Fruit fly (Drosophila melanogaster) whole organism, embryonic: ENCODE results near the gene CG10943.

Experiments
- Abd-B ChIP-seq: fragments of 200-800 bp; sonication (Bioruptor generic); optimal IDR thresholded peaks from 2 replicates; lab custom pipeline; 2018; ENCODE audit warnings: missing biosample characterization, mild to moderate bottlenecking, missing genetic modification characterization, moderate library complexity
- Awh ChIP-seq: fragments of 200-800 bp; sonication (Bioruptor generic); IDR thresholded peaks from 2 replicates; pipeline ENCODE4, ENCODE4 v1.3.6; 2022; ENCODE audit warnings: missing biosample characterization, missing genetic modification characterization
- CG10209 ChIP-seq: fragments of 200-800 bp; sonication (Bioruptor generic); optimal IDR thresholded peaks from 3 replicates; lab custom pipeline; 2017; ENCODE audit warnings: missing biosample characterization, mild to moderate bottlenecking, missing genetic modification characterization, missing genetic modification reagents
- CG12659 ChIP-seq: fragments of 200-800 bp; sonication (Bioruptor generic); optimal IDR thresholded peaks from 3 replicates; lab custom pipeline; 2017; ENCODE audit warnings: mild to moderate bottlenecking, missing biosample characterization, missing genetic modification reagents, missing genetic modification characterization
- CG15601 ChIP-seq: fragments of 200-800 bp; sonication (Bioruptor generic); optimal IDR thresholded peaks from 3 replicates; lab custom pipeline; 2019; ENCODE audit warnings: missing biosample characterization, mild to moderate bottlenecking, missing genetic modification characterization, moderate library complexity
- CG17361 ChIP-seq: fragments of 200-800 bp; sonication (Bioruptor generic); IDR thresholded peaks from 3 replicates; pipeline ENCODE4 v1.3.6; 2022; ENCODE audit warnings: missing biosample characterization, missing genetic modification characterization
- CG17568 ChIP-seq: fragments of 200-800 bp; sonication (Bioruptor generic); optimal IDR thresholded peaks from 2 replicates; lab custom pipeline; 2018; ENCODE audit warnings: missing biosample characterization, mild to moderate bottlenecking, missing genetic modification characterization, moderate library complexity
- CG18476 ChIP-seq: fragments of 200-800 bp; sonication (Bioruptor generic); optimal IDR thresholded peaks from 2 replicates; lab custom pipeline; 2016; ENCODE audit warnings: missing biosample characterization, mild to moderate bottlenecking, missing genetic modification characterization
- CG2116 ChIP-seq: fragments of 200-800 bp; sonication (Bioruptor generic); optimal IDR thresholded peaks from 3 replicates; lab custom pipeline; 2018; ENCODE audit warnings: missing biosample characterization, mild to moderate bottlenecking, missing genetic modification characterization
- CG34376 ChIP-seq: fragments of 200-800 bp; sonication (Bioruptor generic); optimal IDR thresholded peaks from 2 replicates; lab custom pipeline; 2018; ENCODE audit warnings: missing biosample characterization, mild to moderate bottlenecking, missing genetic modification characterization
- CG3838 ChIP-seq: fragments of 200-800 bp; sonication (Bioruptor generic); optimal IDR thresholded peaks from 3 replicates; lab custom pipeline; 2016; ENCODE audit warnings: missing biosample characterization, missing genetic modification characterization
- CG6654 ChIP-seq: fragments of 200-800 bp; sonication (Bioruptor generic); optimal IDR thresholded peaks from 2 replicates; lab custom pipeline; 2017; ENCODE audit warnings: missing biosample characterization, mild to moderate bottlenecking, missing genetic modification characterization
- CG8290 ChIP-seq, 3 experiments: fragments of 200-800 bp; sonication (Bioruptor generic); optimal IDR thresholded peaks; 2 replicates each; lab custom pipeline; 2016 to 2019; ENCODE audit warnings: missing biosample characterization in 3 of 3, missing genetic modification characterization in 3 of 3, mild to moderate bottlenecking in 2 of 3, moderate library complexity in 1 of 3
- CG8478 ChIP-seq: fragments of >200 bp; optimal IDR thresholded peaks from 2 replicates; lab custom pipeline; 2018
- CkIIα-i1 ChIP-seq: fragments of 200-800 bp; sonication (Bioruptor generic); IDR thresholded peaks from 2 replicates; pipeline ENCODE4 v1.3.6; 2022; ENCODE audit warnings: missing biosample characterization, missing genetic modification characterization
- CrebB ChIP-seq: fragments of 200-800 bp; sonication (Bioruptor generic); optimal IDR thresholded peaks from 3 replicates; lab custom pipeline; 2018; ENCODE audit warnings: missing biosample characterization, mild to moderate bottlenecking, missing genetic modification characterization
- Deaf1 ChIP-seq: fragments of 200-800 bp; optimal IDR thresholded peaks from 3 replicates; lab custom pipeline; 2019; ENCODE audit warnings: missing biosample characterization, mild to moderate bottlenecking, missing genetic modification characterization, moderate library complexity
- Dip3 ChIP-seq: fragments of 200-800 bp; sonication (Bioruptor generic); optimal IDR thresholded peaks from 3 replicates; lab custom pipeline; 2016; ENCODE audit warnings: missing biosample characterization, missing genetic modification characterization
- Doc2 ChIP-seq: fragments of 200-800 bp; sonication (Bioruptor generic); IDR thresholded peaks from 2 replicates; pipeline ENCODE4 v1.3.6; 2022; ENCODE audit warnings: missing biosample characterization, missing genetic modification characterization
- Doc3 ChIP-seq: fragments of 200-800 bp; sonication (Bioruptor generic); IDR thresholded peaks from 3 replicates; pipeline ENCODE4 v1.3.6; 2022; ENCODE audit warnings: missing biosample characterization, missing genetic modification characterization; ENCODE audit not compliant: partially characterized antibody
- E2f2 ChIP-seq: fragments of 200-800 bp; sonication (Bioruptor generic); IDR thresholded peaks from 2 replicates; pipeline ENCODE4 v1.3.6; 2022; ENCODE audit warnings: missing biosample characterization, missing genetic modification characterization
- HLHmδ ChIP-seq: fragments of 200-800 bp; sonication (Bioruptor generic); optimal IDR thresholded peaks from 2 replicates; lab custom pipeline; 2018; ENCODE audit warnings: missing biosample characterization, mild to moderate bottlenecking, missing genetic modification characterization, moderate library complexity
- Med ChIP-seq: fragments of 200-800 bp; sonication (Bioruptor generic); peaks from one replicate; lab custom pipeline; 2016; ENCODE audit warnings: missing biosample characterization, missing genetic modification characterization, mild to moderate bottlenecking, inconsistent platforms, moderate library complexity
- Meics ChIP-seq: fragments of 200-800 bp; sonication (Bioruptor generic); optimal IDR thresholded peaks from 2 replicates; lab custom pipeline; 2017; ENCODE audit warnings: missing biosample characterization, mild to moderate bottlenecking, missing genetic modification characterization
- NFAT ChIP-seq: fragments of 200-800 bp; sonication (Bioruptor generic); IDR thresholded peaks from 2 replicates; pipeline ENCODE4 v1.3.6; 2022; ENCODE audit warnings: missing biosample characterization, missing genetic modification characterization
- Ravus ChIP-seq: fragments of 200-800 bp; sonication (Bioruptor generic); IDR thresholded peaks from 2 replicates; pipeline ENCODE4 v1.3.6; 2022; ENCODE audit warnings: missing biosample characterization, missing genetic modification characterization
- Rfx ChIP-seq: fragments of 200-800 bp; sonication (Bioruptor generic); IDR thresholded peaks from 2 replicates; pipeline ENCODE4 v1.3.6; 2022; ENCODE audit warnings: missing biosample characterization, missing genetic modification characterization
- Sin3A ChIP-seq: fragments of >200 bp; optimal IDR thresholded peaks from 2 replicates; lab custom pipeline; 2018
- Spps ChIP-seq: fragments of 200-800 bp; sonication (Bioruptor generic); optimal IDR thresholded peaks from 2 replicates; lab custom pipeline; 2018; ENCODE audit warnings: missing biosample characterization, mild to moderate bottlenecking, missing genetic modification characterization
- Ssrp ChIP-seq: fragments of 200-800 bp; sonication (Bioruptor generic); optimal IDR thresholded peaks from 2 replicates; lab custom pipeline; 2018; ENCODE audit warnings: missing biosample characterization, mild to moderate bottlenecking, missing genetic modification characterization, moderate library complexity
- bowl ChIP-seq: fragments of 200-800 bp; sonication (Bioruptor generic); IDR thresholded peaks from 2 replicates; pipeline ENCODE4 v1.3.6; 2022; ENCODE audit warnings: missing biosample characterization, missing genetic modification characterization
- corto ChIP-seq: fragments of 200-800 bp; sonication (Bioruptor generic); optimal IDR thresholded peaks from 2 replicates; lab custom pipeline; 2016; ENCODE audit warnings: missing biosample characterization, mild to moderate bottlenecking, missing genetic modification characterization, moderate library complexity
- cwo ChIP-seq: fragments of 200-800 bp; sonication (Bioruptor generic); optimal IDR thresholded peaks from 3 replicates; lab custom pipeline; 2017; ENCODE audit warnings: missing biosample characterization, missing genetic modification characterization, mild to moderate bottlenecking, moderate library complexity, missing genetic modification reagents
- ftz-f1 ChIP-seq: fragments of 200-800 bp; sonication (Bioruptor generic); optimal IDR thresholded peaks from 2 replicates; lab custom pipeline; 2016; ENCODE audit warnings: missing biosample characterization, missing genetic modification characterization
- gcm2 ChIP-seq: fragments of 200-800 bp; sonication (Bioruptor generic); optimal IDR thresholded peaks from 2 replicates; lab custom pipeline; 2016; ENCODE audit warnings: missing biosample characterization, missing genetic modification characterization
- gro ChIP-seq: fragments of 200-800 bp; sonication (Bioruptor generic); optimal IDR thresholded peaks from 2 replicates; lab custom pipeline; 2016; ENCODE audit warnings: missing biosample characterization, missing genetic modification characterization
- her ChIP-seq: fragments of 200-800 bp; sonication (Bioruptor generic); optimal IDR thresholded peaks from 2 replicates; lab custom pipeline; 2016; ENCODE audit warnings: missing biosample characterization, missing genetic modification characterization
- lab ChIP-seq: fragments of 200-800 bp; sonication (Bioruptor generic); optimal IDR thresholded peaks from 3 replicates; lab custom pipeline; 2017; ENCODE audit warnings: missing biosample characterization, missing genetic modification characterization, mild to moderate bottlenecking, moderate library complexity, missing genetic modification reagents
- mam ChIP-seq: fragments of 200-800 bp; sonication (Bioruptor generic); optimal IDR thresholded peaks from 3 replicates; lab custom pipeline; 2016; ENCODE audit warnings: missing biosample characterization, missing genetic modification characterization
- mld ChIP-seq: fragments of 200-800 bp; sonication (Bioruptor generic); IDR thresholded peaks from 3 replicates; pipeline ENCODE4 v1.3.6; 2022; ENCODE audit warnings: missing biosample characterization, missing genetic modification characterization; ENCODE audit not compliant: partially characterized antibody
- nerfin-1 ChIP-seq: fragments of 200-800 bp; sonication (Bioruptor generic); optimal IDR thresholded peaks from 3 replicates; lab custom pipeline; 2019; ENCODE audit warnings: missing biosample characterization, mild to moderate bottlenecking, missing genetic modification characterization, moderate library complexity
- nom ChIP-seq: fragments of 200-800 bp; sonication (Bioruptor generic); optimal IDR thresholded peaks from 2 replicates; lab custom pipeline; 2017; ENCODE audit warnings: missing biosample characterization, missing genetic modification characterization, mild to moderate bottlenecking, moderate library complexity, missing genetic modification reagents
- oc ChIP-seq: fragments of 200-800 bp; sonication (Bioruptor generic); optimal IDR thresholded peaks from 2 replicates; lab custom pipeline; 2018; ENCODE audit warnings: missing biosample characterization, mild to moderate bottlenecking, missing genetic modification characterization, moderate library complexity
- ro ChIP-seq: fragments of 200-800 bp; sonication (Bioruptor generic); IDR thresholded peaks from 2 replicates; pipeline ENCODE4 v1.3.6; 2022; ENCODE audit warnings: missing biosample characterization, missing genetic modification characterization
- sc ChIP-seq, 3 experiments: fragments of >200 bp in 2 of 3; fragments of 200-800 bp in 1 of 3; sonication (Bioruptor generic) in 1 of 3; optimal IDR thresholded peaks; 2 replicates in 2 of 3; 3 replicates in 1 of 3; lab custom pipeline; 2017; ENCODE audit warnings: mild to moderate bottlenecking in 1 of 3, missing biosample characterization in 1 of 3, missing genetic modification characterization in 1 of 3, missing genetic modification reagents in 1 of 3
- schlank ChIP-seq: fragments of 200-800 bp; sonication (Bioruptor generic); optimal IDR thresholded peaks from 2 replicates; lab custom pipeline; 2018; ENCODE audit warnings: missing biosample characterization, mild to moderate bottlenecking, missing genetic modification characterization
- sens ChIP-seq: fragments of 200-800 bp; sonication (Bioruptor generic); peaks from one replicate; lab custom pipeline; 2016; ENCODE audit warnings: missing biosample characterization, missing genetic modification characterization
- yki ChIP-seq: fragments of >200 bp; optimal IDR thresholded peaks from 3 replicates; lab custom pipeline; 2018

The CG10943 gene

dm6 chr3L:12835511-12836479, 26.9 kb downstream of the CG10943 start (continued):
- TF ChIP-seq Meics (GFP tag; lab: Kevin White, UChicago), result peak; percentile 12
- no peak for TF ChIP-seq schlank
- TF ChIP-seq CG17361 (GFP tag; lab: Robert Waterston, UW), result no peak
- TF ChIP-seq NFAT (GFP tag; lab: Robert Waterston, UW), result no peak
- TF ChIP-seq CG6654 (GFP tag; lab: Kevin White, UChicago), result peak; percentile 98
- peak; percentile 77 for TF ChIP-seq Med (GFP tag; lab: Kevin White, UChicago)
- TF ChIP-seq yki (lab: Kevin White, UChicago), result no peak
- no peak for TF ChIP-seq CG8478 (lab: Kevin White, UChicago)
- TF ChIP-seq CG2116, result no peak
- no peak for TF ChIP-seq mam
- no peak for TF ChIP-seq mld (GFP tag; lab: Robert Waterston, UW)
- TF ChIP-seq CG17568, result peak; percentile 32
- peak; percentile 56 for TF ChIP-seq CG34376
- TF ChIP-seq ftz-f1, result no peak
- no peak for TF ChIP-seq CrebB
- no peak for TF ChIP-seq nom (GFP tag; lab: Kevin White, UChicago)
- no peak for TF ChIP-seq E2f2 (GFP tag; lab: Robert Waterston, UW)
- TF ChIP-seq Doc2, result no peak
- no peak for TF ChIP-seq Deaf1 (tag; lab: Kevin White, UChicago)
- TF ChIP-seq oc (tag; lab: Kevin White, UChicago), result no peak
- peak; percentile 7 for TF ChIP-seq CG10209 (GFP tag; lab: Kevin White, UChicago)
- TF ChIP-seq gcm2, result no peak
- no peak for TF ChIP-seq HLHmδ (GFP tag; lab: Kevin White, UChicago)
- no peak for TF ChIP-seq corto (GFP tag; lab: Kevin White, UChicago)
- TF ChIP-seq Sin3A (lab: Kevin White, UChicago), result no peak
- no peak for TF ChIP-seq her (GFP tag; lab: Kevin White, UChicago)
- TF ChIP-seq Ssrp (tag; lab: Kevin White, UChicago), result no peak
- no peak for TF ChIP-seq CG3838 (GFP tag; lab: Kevin White, UChicago)
- peak; percentile 12 for TF ChIP-seq Spps (tag; lab: Kevin White, UChicago)
- peak; percentile 80 for TF ChIP-seq lab (GFP tag; lab: Kevin White, UChicago)
- peak; percentile 8 for TF ChIP-seq nerfin-1
- TF ChIP-seq Dip3 (GFP tag; lab: Kevin White, UChicago), result no peak
- TF ChIP-seq Abd-B (GFP tag; lab: Kevin White, UChicago), result no peak
- TF ChIP-seq CG12659 (GFP tag; lab: Kevin White, UChicago), result peak; percentile 3
- peak; percentile 47 for TF ChIP-seq CG15601
- peak; percentile 50 for TF ChIP-seq sens (GFP tag; lab: Kevin White, UChicago)
- TF ChIP-seq cwo, result peak; percentile 9
- no peak; the same call in 1 of the 2 replicates for TF ChIP-seq Rfx
- TF ChIP-seq sc (optimal IDR thresholded peaks at IDR 0.05; lab: Kevin White, UChicago), result no peak
- no peak for TF ChIP-seq sc (GFP tag; optimal IDR thresholded peaks at IDR 0.05; lab: Kevin White, UChicago)
- TF ChIP-seq CkIIα-i1 (GFP tag; lab: Robert Waterston, UW), result no peak
- TF ChIP-seq CG8290 (GFP tag; optimal IDR thresholded peaks at IDR 0.05; lab: Kevin White, UChicago), result no peak
- TF ChIP-seq CG8290 (tag; optimal IDR thresholded peaks at IDR 0.05; lab: Kevin White, UChicago), result peak in 1 of 2 experiments; percentile 71
- 0 out of 2 replicates have a peak, but pooled peaks have one; percentile 16 for TF ChIP-seq Awh (GFP tag; lab: Robert Waterston, UW)
- no peak for TF ChIP-seq CG18476 (GFP tag; lab: Kevin White, UChicago)
- TF ChIP-seq ro (GFP tag; lab: Robert Waterston, UW), result no peak
- TF ChIP-seq gro, result peak; percentile 7
- TF ChIP-seq Doc3 (GFP tag; lab: Robert Waterston, UW), result no peak
- no peak for TF ChIP-seq Ravus (GFP tag; lab: Robert Waterston, UW)
- TF ChIP-seq bowl (GFP tag; lab: Robert Waterston, UW), result no peak
